Worm (Caenorhabditis elegans): Measurements from ENCODE around the gene K10G9.2.

K10G9.2 gene

ce11 chrIII:10270778-10271307 lies 14.9 kb upstream of the K10G9.2 start, which contains the start of gene cnk-1 (continued):
- no peak for TF ChIP-seq blmp-1 (tag; optimal IDR thresholded peaks at IDR 0.05)
- no peak for TF ChIP-seq aha-1 (tag; optimal IDR thresholded peaks at IDR 0.05)
- no peak for TF ChIP-seq hlh-4 (tag; optimal IDR thresholded peaks at IDR 0.05)
- no peak for TF ChIP-seq zag-1 (tag; optimal IDR thresholded peaks at IDR 0.05)
- no peak for TF ChIP-seq Y116A8C.19 (tag; optimal IDR thresholded peaks at IDR 0.05; ENCODE audit: borderline replicate concordance)
- peak; percentile 16 for TF ChIP-seq skn-1 (tag; optimal IDR thresholded peaks at IDR 0.05)
- no peak for TF ChIP-seq unc-30 (tag; optimal IDR thresholded peaks at IDR 0.05)
- TF ChIP-seq lin-35 (GFP tag; optimal IDR thresholded peaks at IDR 0.05) = peak; percentile 63 to 77
- TF ChIP-seq pqm-1 (tag; optimal IDR thresholded peaks at IDR 0.05) = no peak
- TF ChIP-seq pax-3 (tag; optimal IDR thresholded peaks at IDR 0.05) = peak; percentile 87
- no peak for TF ChIP-seq elt-3 (tag; optimal IDR thresholded peaks at IDR 0.05)
- peak; percentile 87 for TF ChIP-seq fkh-8 (tag; optimal IDR thresholded peaks at IDR 0.05)
- no peak for TF ChIP-seq nhr-12 (tag; optimal IDR thresholded peaks at IDR 0.05)
- TF ChIP-seq lin-13 (GFP tag; optimal IDR thresholded peaks at IDR 0.05) = peak; percentile 34
- TF ChIP-seq nhr-237 (tag; optimal IDR thresholded peaks at IDR 0.05) = no peak
- TF ChIP-seq tlp-1 (tag; optimal IDR thresholded peaks at IDR 0.05) = no peak
- no peak for TF ChIP-seq nhr-84 (tag; optimal IDR thresholded peaks at IDR 0.05)
- no peak for TF ChIP-seq unc-130 (tag; optimal IDR thresholded peaks at IDR 0.05)
- peak; percentile 87 for TF ChIP-seq unc-86 (tag; optimal IDR thresholded peaks at IDR 0.05)
- TF ChIP-seq sup-37 (GFP tag; optimal IDR thresholded peaks at IDR 0.05) = peak; percentile 48
- peak; percentile 96 for TF ChIP-seq nhr-47 (tag; optimal IDR thresholded peaks at IDR 0.05)
- TF ChIP-seq nhr-19 (GFP tag; conservative IDR thresholded peaks at IDR 0.05) = peak; percentile 98
- no peak for TF ChIP-seq ces-1 (GFP tag; optimal IDR thresholded peaks at IDR 0.05)
- peak in 1 of 2 experiments; percentile 90 for TF ChIP-seq ztf-11 (tag; optimal IDR thresholded peaks at IDR 0.05)
- peak; percentile 50 for TF ChIP-seq nhr-77 (tag; optimal IDR thresholded peaks at IDR 0.05)
- no peak for TF ChIP-seq alr-1 (tag; optimal IDR thresholded peaks at IDR 0.05; ENCODE audit: borderline replicate concordance)
- TF ChIP-seq nhr-20 (tag; optimal IDR thresholded peaks at IDR 0.05) = peak; percentile 77
- TF ChIP-seq ets-5 (GFP tag; IDR thresholded peaks at IDR 0.05) = peak; percentile 57; the same call in 1 of the 2 replicates
- TF ChIP-seq ceh-88 (GFP tag; IDR thresholded peaks at IDR 0.05) = peak; percentile 95
- TF ChIP-seq lsy-2 (tag; optimal IDR thresholded peaks at IDR 0.05) = peak; percentile 66 to 68
- peak; percentile 85 for TF ChIP-seq ceh-90 (tag; optimal IDR thresholded peaks at IDR 0.05)
- peak; percentile 9 for TF ChIP-seq jun-1 (tag; optimal IDR thresholded peaks at IDR 0.05)

ce11 chrIII:10271807-10272206 lies 13.9 kb upstream of the K10G9.2 start:
- TF ChIP-seq efl-1 (optimal IDR thresholded peaks at IDR 0.05) = no peak
- peak in 1 of 2 experiments; percentile 70 for TF ChIP-seq efl-1 (GFP tag; optimal IDR thresholded peaks at IDR 0.05 in 1 of 2)
- TF ChIP-seq nhr-237 (tag; optimal IDR thresholded peaks at IDR 0.05) = no peak

ce11 chrIII:10278826-10279225 lies 6.9 kb upstream of the K10G9.2 start, which contains the start of gene pad-2:
pad-2 (plus strand) TSS chrIII:10279126.
- no peak for TF ChIP-seq nhr-47 (tag; optimal IDR thresholded peaks at IDR 0.05)
- no peak for TF ChIP-seq nhr-11 (tag; optimal IDR thresholded peaks at IDR 0.05)
- TF ChIP-seq mef-2 (tag; optimal IDR thresholded peaks at IDR 0.05) = no peak
- no peak for TF ChIP-seq jun-1 (tag; optimal IDR thresholded peaks at IDR 0.05)
- TF ChIP-seq ceh-88 (GFP tag; IDR thresholded peaks at IDR 0.05) = no peak
- no peak for TF ChIP-seq aha-1 (tag; optimal IDR thresholded peaks at IDR 0.05)
- no peak for TF ChIP-seq hlh-4 (tag; optimal IDR thresholded peaks at IDR 0.05)

DNA sequence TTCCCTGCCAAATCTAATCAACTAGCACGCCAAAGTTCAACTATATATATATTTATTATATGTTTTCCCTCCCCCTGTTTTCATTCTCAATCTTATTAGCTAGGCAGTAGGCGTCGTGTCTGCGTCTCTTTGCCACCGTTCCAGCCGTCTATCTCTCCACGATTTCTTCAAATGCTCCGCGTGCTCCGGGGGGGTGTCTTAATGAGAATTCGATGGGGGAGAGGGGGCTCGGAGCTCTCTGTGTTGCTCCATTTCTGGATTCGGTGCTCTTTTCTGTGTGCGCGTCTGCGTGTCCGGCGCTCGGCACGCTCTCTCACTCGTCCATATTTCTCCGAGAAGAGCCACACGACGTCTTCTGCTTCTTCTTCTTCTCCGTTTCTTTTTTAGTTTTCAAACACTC lies 1.5 kb upstream of the K10G9.2 start:
- no peak for TF ChIP-seq C16A3.4 (tag; optimal IDR thresholded peaks at IDR 0.05)
- TF ChIP-seq nhr-47 (tag; optimal IDR thresholded peaks at IDR 0.05) = peak; percentile 73
- TF ChIP-seq mdl-1 (tag; optimal IDR thresholded peaks at IDR 0.05) = peak in 1 of 2 experiments; percentile 39
- no peak for TF ChIP-seq blmp-1 (tag; optimal IDR thresholded peaks at IDR 0.05)
- TF ChIP-seq unc-62 (GFP tag; optimal IDR thresholded peaks at IDR 0.05) = no peak
- no peak for TF ChIP-seq jun-1 (tag; optimal IDR thresholded peaks at IDR 0.05)
- TF ChIP-seq ztf-11 (tag; optimal IDR thresholded peaks at IDR 0.05) = no peak
- TF ChIP-seq mef-2 (tag; optimal IDR thresholded peaks at IDR 0.05) = peak; percentile 8
- TF ChIP-seq alr-1 (tag; optimal IDR thresholded peaks at IDR 0.05; ENCODE audit: borderline replicate concordance) = no peak
- TF ChIP-seq F16B12.6 (tag; optimal IDR thresholded peaks at IDR 0.05) = peak; percentile 4
- TF ChIP-seq ceh-63 (GFP tag; optimal IDR thresholded peaks at IDR 0.05) = no peak
- no peak for TF ChIP-seq elt-2 (tag; optimal IDR thresholded peaks at IDR 0.05)
- no peak for TF ChIP-seq ceh-88 (GFP tag; IDR thresholded peaks at IDR 0.05)
- no peak for TF ChIP-seq ama-1 (optimal IDR thresholded peaks at IDR 0.05)
- TF ChIP-seq skn-1 (tag; optimal IDR thresholded peaks at IDR 0.05) = no peak
- no peak for TF ChIP-seq unc-130 (tag; optimal IDR thresholded peaks at IDR 0.05)
- peak; percentile 49 for TF ChIP-seq xbp-1 (tag; optimal IDR thresholded peaks at IDR 0.05)
- peak; percentile 48 to 65 for TF ChIP-seq lsy-2 (tag; optimal IDR thresholded peaks at IDR 0.05)
- no peak for TF ChIP-seq lin-15B (tag; optimal IDR thresholded peaks at IDR 0.05)
- TF ChIP-seq ets-5 (GFP tag; IDR thresholded peaks at IDR 0.05) = no peak
- TF ChIP-seq nhr-76 (tag; optimal IDR thresholded peaks at IDR 0.05) = no peak
- no peak for TF ChIP-seq nhr-85 (tag)
- TF ChIP-seq Y116A8C.19 (tag; optimal IDR thresholded peaks at IDR 0.05; ENCODE audit: borderline replicate concordance) = no peak

Data from whole organism, L1 larva.